Fruit fly (Drosophila melanogaster) whole organism, prepupa: ENCODE measurements around the gene Gpdh1.

Experiments
- CG6808 ChIP-seq: fragments of 200-800 bp; sonication (Bioruptor generic); optimal IDR thresholded peaks from 3 replicates; lab custom pipeline; 2017; ENCODE audit warnings: missing biosample characterization, missing genetic modification characterization, mild to moderate bottlenecking, moderate library complexity, missing genetic modification reagents
- Eip75B ChIP-seq: fragments of 200-800 bp; sonication (Bioruptor generic); optimal IDR thresholded peaks from 3 replicates; lab custom pipeline; 2016; ENCODE audit warnings: missing biosample characterization, missing genetic modification characterization
- svp ChIP-seq: fragments of 200-800 bp; sonication (Bioruptor generic); peaks from one replicate; lab custom pipeline; 2016; ENCODE audit warnings: missing biosample characterization, missing genetic modification characterization

DNA sequence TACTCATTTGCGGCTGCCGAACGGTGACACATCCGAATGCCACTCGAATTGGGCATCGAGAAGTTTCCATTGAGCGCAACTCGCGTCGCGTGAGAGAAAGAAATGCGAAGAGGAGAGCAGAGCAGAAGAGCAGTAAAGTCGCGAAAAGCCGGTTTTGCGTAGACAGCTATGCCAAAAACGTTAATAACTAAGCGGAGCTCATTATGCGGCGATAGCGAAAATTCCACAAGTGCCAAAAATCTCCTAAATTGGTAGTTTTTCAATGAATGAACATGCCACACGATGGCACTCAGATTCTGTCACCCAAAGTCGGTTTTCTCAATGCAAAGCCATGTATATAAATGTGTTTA is 34.3 kb downstream of the Gpdh1 start:
- TF ChIP-seq CG6808 (GFP tag; lab: Kevin White, UChicago) (no peak), Eip75B (no peak), svp (GFP tag; lab: Kevin White, UChicago) (no peak)
